Fruit fly (Drosophila melanogaster): ENCODE measurements around the gene YL-1.

DNA sequence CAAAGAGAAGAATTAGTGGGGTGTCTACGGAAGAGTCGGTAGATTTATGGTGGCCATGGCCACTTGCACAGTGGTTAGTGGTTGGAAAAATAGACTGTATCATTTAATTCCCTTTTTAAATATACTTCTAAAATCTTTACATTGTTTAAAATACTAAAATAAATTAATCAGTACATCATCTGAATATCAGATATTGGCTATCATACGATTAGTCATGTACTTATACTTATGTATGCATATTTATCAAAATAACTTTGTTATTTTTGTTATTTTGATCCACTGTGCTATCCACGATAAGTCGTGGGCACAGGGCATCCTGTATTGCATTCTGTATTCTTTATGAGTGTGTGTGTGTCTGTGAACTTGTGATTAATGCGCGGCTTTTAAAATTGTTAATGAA, 44.4 kb downstream of the YL-1 start:
- TF ChIP-seq danr (GFP tag; IDR thresholded peaks at IDR 0.05) (no peak), z (GFP tag; IDR thresholded peaks at IDR 0.05) (no peak), Atf3 (GFP tag; optimal IDR thresholded peaks at IDR 0.05) (no peak), Optix (GFP tag; IDR thresholded peaks at IDR 0.05) (no peak), CG10565 (GFP tag; optimal IDR thresholded peaks at IDR 0.05) (no peak), CG12744 (GFP tag; optimal IDR thresholded peaks at IDR 0.05) (no peak), D19A (tag; optimal IDR thresholded peaks at IDR 0.05) (no peak), CG13123 (GFP tag; optimal IDR thresholded peaks at IDR 0.05) (no peak), br (optimal IDR thresholded peaks at IDR 0.05) (no peak), CG6813 (GFP tag; optimal IDR thresholded peaks at IDR 0.05) (no peak), vnd (GFP tag; IDR thresholded peaks at IDR 0.05; ENCODE audit: partially characterized antibody) (no peak), CG12299 (tag; optimal IDR thresholded peaks at IDR 0.05) (no peak)
